Fruit fly (Drosophila melanogaster): ENCODE data around the gene CG3592.
A peak's percentile ranks its signal among the peaks of the same experiment; 100 is the strongest.

The CG3592 gene

dm6 chrX:2907105-2907694 is 27.7 kb upstream of the CG3592 start (continued):
- TF ChIP-seq CG10366 (GFP tag; IDR thresholded peaks at IDR 0.05) (no peak), Bteb2 (GFP tag; optimal IDR thresholded peaks at IDR 0.05) (no peak), Blimp-1 (GFP tag; optimal IDR thresholded peaks at IDR 0.05) (peak; percentile 17), chm (GFP tag; IDR thresholded peaks at IDR 0.05) (no peak), BtbVII (GFP tag; optimal IDR thresholded peaks at IDR 0.05) (no peak), phol (tag; optimal IDR thresholded peaks at IDR 0.05) (peak; percentile 5), Gug (GFP tag; IDR thresholded peaks at IDR 0.05) (0 out of 4 replicates have a peak, but pooled peaks have one; percentile 12)

- TF ChIP-seq Rfx (GFP tag; IDR thresholded peaks at IDR 0.05) (0 out of 2 replicates have a peak, but pooled peaks have one; percentile 10), HHEX (GFP tag; optimal IDR thresholded peaks at IDR 0.05) (no peak), pho (GFP tag; optimal IDR thresholded peaks at IDR 0.05) (no peak), Fer3 (tag; optimal IDR thresholded peaks at IDR 0.05) (peak; percentile 2), Oaz (GFP tag; IDR thresholded peaks at IDR 0.05) (0 out of 2 replicates have a peak, but pooled peaks have one; percentile 6), CG12236 (GFP tag; optimal IDR thresholded peaks at IDR 0.05) (no peak), CG3407 (GFP tag; optimal IDR thresholded peaks at IDR 0.05) (no peak), Hmr (GFP tag; optimal IDR thresholded peaks at IDR 0.05) (peak; percentile 34), Xrp1 (GFP tag; IDR thresholded peaks at IDR 0.05) (no peak), CG2120 (GFP tag; optimal IDR thresholded peaks at IDR 0.05) (peak; percentile 20), Hand (GFP tag; optimal IDR thresholded peaks at IDR 0.05) (peak; percentile 25), CG8478 (optimal IDR thresholded peaks at IDR 0.05) (no peak), CG7839 (tag; optimal IDR thresholded peaks at IDR 0.05) (peak; percentile 37), phol (tag; optimal IDR thresholded peaks at IDR 0.05) (peak; percentile 20), CG15269 (tag; optimal IDR thresholded peaks at IDR 0.05) (peak; percentile 15), CG12769 (tag; optimal IDR thresholded peaks at IDR 0.05) (peak; percentile 11), NfI (GFP tag; optimal IDR thresholded peaks at IDR 0.05) (no peak), luna (GFP tag; optimal IDR thresholded peaks at IDR 0.05) (no peak), usp (GFP tag; optimal IDR thresholded peaks at IDR 0.05) (no peak), CG14441 (GFP tag; IDR thresholded peaks at IDR 0.05) (0 out of 2 replicates have a peak, but pooled peaks have one; percentile 39), Sox102F (GFP tag; optimal IDR thresholded peaks at IDR 0.05) (peak; percentile 29), lmd (GFP tag; IDR thresholded peaks at IDR 0.05) (peak; percentile 30; the same call in 1 of the 2 replicates), CG18476 (GFP tag; optimal IDR thresholded peaks at IDR 0.05) (peak; percentile 4), Med (GFP tag) (peak; percentile 29), Ptx1 (GFP tag; IDR thresholded peaks at IDR 0.05) (0 out of 2 replicates have a peak, but pooled peaks have one; percentile 22), prd (optimal IDR thresholded peaks at IDR 0.05) (no peak), prd (GFP tag; IDR thresholded peaks at IDR 0.05) (no peak), slbo (GFP tag; IDR thresholded peaks at IDR 0.05) (peak; percentile 54), CG2678 (tag; optimal IDR thresholded peaks at IDR 0.05) (peak; percentile 24), CG18599 (GFP tag; optimal IDR thresholded peaks at IDR 0.05) (peak; percentile 45), unpg (GFP tag; optimal IDR thresholded peaks at IDR 0.05) (peak; percentile 36), caup (GFP tag; optimal IDR thresholded peaks at IDR 0.05; ENCODE audit: severe bottlenecking) (peak; percentile 20), seq (GFP tag; IDR thresholded peaks at IDR 0.05) (0 out of 2 replicates have a peak, but pooled peaks have one; percentile 12), row (GFP tag; IDR thresholded peaks at IDR 0.05) (peak; percentile 56), dmrt99B (tag; optimal IDR thresholded peaks at IDR 0.05) (peak; percentile 46), CG11504 (tag; optimal IDR thresholded peaks at IDR 0.05) (peak; percentile 46), lab (GFP tag; optimal IDR thresholded peaks at IDR 0.05) (peak; percentile 48), ATbp (GFP tag; optimal IDR thresholded peaks at IDR 0.05) (peak; percentile 26), gt (GFP tag; IDR thresholded peaks at IDR 0.05) (no peak), bsh (GFP tag; optimal IDR thresholded peaks at IDR 0.05) (peak in 1 of 2 experiments; percentile 21), CG9437 (GFP tag; optimal IDR thresholded peaks at IDR 0.05) (no peak), CG13424 (tag; optimal IDR thresholded peaks at IDR 0.05) (peak; percentile 10)
Observed at dm6 chrX:2912581-2912980, 22.3 kb upstream of the CG3592 start.
